Worm (Caenorhabditis elegans): Measurements from ENCODE around the gene T04A6.1.

The T04A6.1 gene

DNA sequence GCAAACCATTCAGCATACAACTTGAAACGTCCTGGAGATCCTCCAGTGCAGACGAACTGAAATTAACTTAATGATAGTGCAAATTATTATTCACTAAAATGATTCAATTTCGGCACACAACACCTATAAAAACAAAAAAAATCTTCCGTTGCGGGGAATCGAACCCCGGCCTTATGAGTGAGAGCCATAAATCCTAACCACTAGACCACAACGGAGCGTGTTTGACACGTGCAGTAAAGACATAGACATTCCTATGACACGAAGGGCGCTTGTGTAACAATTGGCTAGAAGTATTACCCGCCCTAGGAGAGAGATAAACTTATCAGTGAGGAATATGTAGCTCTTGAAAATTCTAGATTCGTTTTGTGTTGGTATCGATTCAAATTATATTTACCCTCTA is 25.7 kb downstream of the T04A6.1 start (continued):
- no peak for TF ChIP-seq spr-3 (GFP tag; optimal IDR thresholded peaks at IDR 0.05)
- no peak for TF ChIP-seq aha-1 (tag)
- TF ChIP-seq F37D6.2 (tag; optimal IDR thresholded peaks at IDR 0.05) = no peak
- 0 out of 4 replicates have a peak, but pooled peaks of 1 of the 2 experiments have one; percentile 70 for TF ChIP-seq madf-5 (GFP tag; IDR thresholded peaks at IDR 0.05)
- no peak for TF ChIP-seq pha-4 (GFP tag; IDR thresholded peaks at IDR 0.05)
- no peak for TF ChIP-seq pha-4 (tag; optimal IDR thresholded peaks at IDR 0.05)
- TF ChIP-seq nhr-10 (tag; optimal IDR thresholded peaks at IDR 0.05) = no peak
- TF ChIP-seq nhr-28 (tag; optimal IDR thresholded peaks at IDR 0.05) = peak; percentile 13
- no peak for TF ChIP-seq zip-11 (GFP tag; IDR thresholded peaks at IDR 0.05)
- TF ChIP-seq skn-1 (tag; optimal IDR thresholded peaks at IDR 0.05) = no peak
- no peak for TF ChIP-seq lin-15B (tag; optimal IDR thresholded peaks at IDR 0.05)
- TF ChIP-seq T26A8.4 (GFP tag; IDR thresholded peaks at IDR 0.05) = peak; percentile 53
- 0 out of 2 replicates have a peak, but pooled peaks have one; percentile 41 for TF ChIP-seq zfp-3 (GFP tag; conservative IDR thresholded peaks at IDR 0.05)
- no peak for TF ChIP-seq Y105C5A.15 (GFP tag; IDR thresholded peaks at IDR 0.05)
- TF ChIP-seq F10B5.3 (tag; optimal IDR thresholded peaks at IDR 0.05) = no peak
- no peak for TF ChIP-seq aly-2 (tag; optimal IDR thresholded peaks at IDR 0.05)
- no peak for TF ChIP-seq ceh-32 (tag; optimal IDR thresholded peaks at IDR 0.05; ENCODE audit: poor library complexity)
- peak; percentile 79; the same call in 1 of the 2 replicates for TF ChIP-seq daf-19 (GFP tag; conservative IDR thresholded peaks at IDR 0.05)
- TF ChIP-seq zfp-2 (tag; optimal IDR thresholded peaks at IDR 0.05) = no peak
- no peak for TF ChIP-seq ZK546.5 (tag; optimal IDR thresholded peaks at IDR 0.05)
- peak; percentile 69 for TF ChIP-seq unc-130 (GFP tag; optimal IDR thresholded peaks at IDR 0.05)
- no peak for TF ChIP-seq mxl-2 (GFP tag; conservative IDR thresholded peaks at IDR 0.05)
- no peak for TF ChIP-seq ceh-62 (tag; optimal IDR thresholded peaks at IDR 0.05)
- no peak for TF ChIP-seq pqm-1 (tag; optimal IDR thresholded peaks at IDR 0.05)
- no peak for TF ChIP-seq ceh-20 (GFP tag; IDR thresholded peaks at IDR 0.05)
- peak; percentile 13 for TF ChIP-seq hlh-11 (tag; optimal IDR thresholded peaks at IDR 0.05)
- 0 out of 2 replicates have a peak, but pooled peaks have one; percentile 60 for TF ChIP-seq nhr-41 (GFP tag; IDR thresholded peaks at IDR 0.05)
- TF ChIP-seq nhr-42 (GFP tag; IDR thresholded peaks at IDR 0.05) = 0 out of 2 replicates have a peak, but pooled peaks have one; percentile 61
- TF ChIP-seq mdl-1 (tag; optimal IDR thresholded peaks at IDR 0.05) = peak in 1 of 2 experiments; percentile 92
- TF ChIP-seq ces-1 (GFP tag; optimal IDR thresholded peaks at IDR 0.05) = no peak
- no peak for TF ChIP-seq dve-1 (tag; optimal IDR thresholded peaks at IDR 0.05; ENCODE audit: insufficient read depth)
- peak; percentile 30 for TF ChIP-seq nhr-102 (tag; optimal IDR thresholded peaks at IDR 0.05)
- peak; percentile 0 for TF ChIP-seq sdz-12 (GFP tag; optimal IDR thresholded peaks at IDR 0.05)
- peak; percentile 65 for TF ChIP-seq hmg-1.1 (GFP tag; IDR thresholded peaks at IDR 0.05)
- TF ChIP-seq F26F4.8 (GFP tag; conservative IDR thresholded peaks at IDR 0.05) = 0 out of 2 replicates have a peak, but pooled peaks have one; percentile 11
- TF ChIP-seq ZK337.2 (GFP tag; IDR thresholded peaks at IDR 0.05) = no peak
- TF ChIP-seq dmd-6 (GFP tag; IDR thresholded peaks at IDR 0.05) = peak; percentile 49
- TF ChIP-seq snpc-4 (tag; optimal IDR thresholded peaks at IDR 0.05) = no peak
- TF ChIP-seq mxl-3 (GFP tag; optimal IDR thresholded peaks at IDR 0.05) = peak; percentile 74
- peak in 1 of 2 experiments; percentile 39 for TF ChIP-seq hif-1 (tag; optimal IDR thresholded peaks at IDR 0.05)
- TF ChIP-seq snpc-1.2 (GFP tag; IDR thresholded peaks at IDR 0.05) = peak; percentile 62
- TF ChIP-seq mep-1 (tag; optimal IDR thresholded peaks at IDR 0.05) = peak; percentile 45
- TF ChIP-seq tag-97 (GFP tag; IDR thresholded peaks at IDR 0.05) = no peak
- no peak for TF ChIP-seq jun-1 (tag; optimal IDR thresholded peaks at IDR 0.05)
- TF ChIP-seq duxl-1 (tag; optimal IDR thresholded peaks at IDR 0.05; ENCODE audit: poor library complexity) = peak; percentile 46
- TF ChIP-seq nhr-48 (tag; optimal IDR thresholded peaks at IDR 0.05) = peak; percentile 59
- no peak for TF ChIP-seq fkh-10 (GFP tag; optimal IDR thresholded peaks at IDR 0.05)
- TF ChIP-seq lin-39 (tag; optimal IDR thresholded peaks at IDR 0.05) = no peak
- TF ChIP-seq cey-2 (tag; optimal IDR thresholded peaks at IDR 0.05; ENCODE audit: borderline replicate concordance, insufficient read depth) = no peak
- no peak for TF ChIP-seq daf-8 (GFP tag; IDR thresholded peaks at IDR 0.05)
- no peak for TF ChIP-seq T20F7.1 (GFP tag; optimal IDR thresholded peaks at IDR 0.05)

All from whole organism, L4 larva.